Worm (Caenorhabditis elegans) whole organism, late embryonic: ENCODE results near the gene nlp-59.

ENCODE experiments used
- ceh-6 ChIP-seq: fragments of 200-800 bp; sonication (Bioruptor generic); optimal IDR thresholded peaks from 2 replicates; lab custom pipeline; 2018; ENCODE audit warnings: mild to moderate bottlenecking, missing genetic modification characterization, missing compliant biosample characterization
- elt-2 ChIP-seq: sonication (generic microtip); optimal IDR thresholded peaks from 2 replicates; lab custom pipeline; 2016; ENCODE audit warnings: missing genetic modification reagents, missing genetic modification characterization, missing compliant biosample characterization
- madf-2 ChIP-seq: sonication (generic microtip); optimal IDR thresholded peaks from 2 replicates; lab custom pipeline; 2017; ENCODE audit warnings: missing genetic modification characterization, missing compliant biosample characterization
- nfya-1 ChIP-seq: sonication (generic microtip); optimal IDR thresholded peaks from 2 replicates; lab custom pipeline; 2017; ENCODE audit warnings: missing genetic modification characterization, mild to moderate bottlenecking, missing compliant biosample characterization, antibody characterized with exemption, moderate library complexity
- nhr-11 ChIP-seq: fragments of 150-350 bp; optimal IDR thresholded peaks from 2 replicates; lab custom pipeline; 2014; ENCODE audit warnings: missing biosample characterization, missing genetic modification characterization
- npax-4 ChIP-seq: sonication (generic microtip); optimal IDR thresholded peaks from 2 replicates; lab custom pipeline; 2016; ENCODE audit warnings: missing genetic modification characterization, missing compliant biosample characterization
- pag-3 ChIP-seq: sonication (generic microtip); optimal IDR thresholded peaks from 2 replicates; lab custom pipeline; 2016; ENCODE audit warnings: missing compliant biosample characterization, missing genetic modification characterization, borderline replicate concordance
- pha-2 ChIP-seq: sonication (generic microtip); optimal IDR thresholded peaks from 2 replicates; lab custom pipeline; 2017; ENCODE audit warnings: mild to moderate bottlenecking, missing genetic modification characterization, missing compliant biosample characterization
- pha-4 ChIP-seq: fragments of 150-350 bp; optimal IDR thresholded peaks from 2 replicates; lab custom pipeline; 2018; ENCODE audit warnings: missing biosample characterization, missing genetic modification reagents, missing genetic modification characterization
- pqm-1 ChIP-seq: sonication (generic microtip); optimal IDR thresholded peaks from 2 replicates; lab custom pipeline; 2016; ENCODE audit warnings: missing genetic modification characterization, missing compliant biosample characterization

ce11 chrV:14993620-14994019 lies 22.4 kb downstream of the nlp-59 start, which contains the start of gene fil-1:
- no peak for TF ChIP-seq nhr-11
- no peak for TF ChIP-seq ceh-6 (GFP tag; lab: Kevin White, UChicago)
- TF ChIP-seq pha-2 (tag; lab: Kevin White, UChicago) = no peak
- TF ChIP-seq pag-3 (tag; lab: Kevin White, UChicago) = no peak
- TF ChIP-seq pha-4 (tag; lab: Kevin White, UChicago) = no peak
- no peak for TF ChIP-seq madf-2 (tag; lab: Kevin White, UChicago)
- TF ChIP-seq nfya-1 (tag; lab: Kevin White, UChicago) = no peak
- no peak for TF ChIP-seq elt-2 (tag; lab: Kevin White, UChicago)
- no peak for TF ChIP-seq npax-4
- no peak for TF ChIP-seq pqm-1 (tag; lab: Kevin White, UChicago)
